Worm (Caenorhabditis elegans) whole organism, L3 larva: ENCODE results near the gene ZK632.11.

ENCODE experiments used
- R02D3.7 ChIP-seq: fragments of 150-350 bp; optimal IDR thresholded peaks from 2 replicates; lab custom pipeline; 2014; ENCODE audit warnings: missing biosample characterization, missing genetic modification characterization
- ZK546.5 ChIP-seq: sonication (generic microtip); optimal IDR thresholded peaks from 2 replicates; lab custom pipeline; 2017; ENCODE audit warnings: missing biosample characterization, missing genetic modification characterization
- ama-1 ChIP-seq: fragments of 150-350 bp; optimal IDR thresholded peaks from 2 replicates; lab custom pipeline; 2018
- ceh-16 ChIP-seq: sonication (generic microtip); optimal IDR thresholded peaks from 2 replicates; lab custom pipeline; 2017; ENCODE audit warnings: missing biosample characterization, missing genetic modification characterization
- ceh-28 ChIP-seq: fragments of 150-350 bp; optimal IDR thresholded peaks from 2 replicates; lab custom pipeline; 2014; ENCODE audit warnings: missing biosample characterization, missing genetic modification reagents, missing genetic modification characterization
- daf-12 ChIP-seq: fragments of 150-350 bp; optimal IDR thresholded peaks from 2 replicates; lab custom pipeline; 2014; ENCODE audit warnings: missing biosample characterization, missing genetic modification reagents, missing genetic modification characterization
- egl-27 ChIP-seq: sonication (generic microtip); optimal IDR thresholded peaks from 4 replicates; lab custom pipeline; 2017; ENCODE audit warnings: missing biosample characterization, missing genetic modification reagents, missing genetic modification characterization
- egl-5 ChIP-seq: fragments of 150-350 bp; optimal IDR thresholded peaks from 2 replicates; lab custom pipeline; 2017; ENCODE audit warnings: missing biosample characterization, missing genetic modification reagents, missing genetic modification characterization, inconsistent platforms
- elt-1 ChIP-seq: fragments of 150-350 bp; optimal IDR thresholded peaks from 2 replicates; lab custom pipeline; 2014; ENCODE audit warnings: missing biosample characterization, missing genetic modification characterization
- elt-2 ChIP-seq: sonication (generic microtip); optimal IDR thresholded peaks from 2 replicates; lab custom pipeline; 2016; ENCODE audit warnings: missing genetic modification reagents, mild to moderate bottlenecking, missing genetic modification characterization, missing compliant biosample characterization
- elt-3 ChIP-seq, 3 experiments: fragments of 150-350 bp in 1 of 3; sonication (generic microtip) in 2 of 3; optimal IDR thresholded peaks; 2 replicates in 2 of 3; 4 replicates in 1 of 3; lab custom pipeline; 2014 to 2017; ENCODE audit warnings: missing biosample characterization in 3 of 3, missing genetic modification characterization in 3 of 3
- eor-1 ChIP-seq, 2 experiments: fragments of 150-350 bp; optimal IDR thresholded peaks; 2 replicates each; lab custom pipeline; 2014 to 2018; ENCODE audit warnings: missing biosample characterization in 2 of 2, missing genetic modification characterization in 2 of 2
- fkh-10 ChIP-seq: sonication (generic microtip); optimal IDR thresholded peaks from 2 replicates; lab custom pipeline; 2017; ENCODE audit warnings: missing biosample characterization, missing genetic modification reagents, missing genetic modification characterization
- fos-1 ChIP-seq: fragments of 150-350 bp; optimal IDR thresholded peaks from 2 replicates; lab custom pipeline; 2014; ENCODE audit warnings: missing biosample characterization, missing genetic modification characterization
- hmg-11 ChIP-seq: sonication (generic microtip); optimal IDR thresholded peaks from 2 replicates; lab custom pipeline; 2016; ENCODE audit warnings: missing genetic modification characterization, missing compliant biosample characterization
- jun-1 ChIP-seq: fragments of 150-350 bp; optimal IDR thresholded peaks from 2 replicates; lab custom pipeline; 2014; ENCODE audit warnings: missing biosample characterization, missing genetic modification reagents, missing genetic modification characterization
- lin-15B ChIP-seq: fragments of 150-350 bp; optimal IDR thresholded peaks from 2 replicates; lab custom pipeline; 2014; ENCODE audit warnings: missing biosample characterization, missing genetic modification characterization
- lin-39 ChIP-seq: fragments of 150-350 bp; optimal IDR thresholded peaks from 2 replicates; lab custom pipeline; 2018; ENCODE audit warnings: missing biosample characterization, missing genetic modification reagents, missing genetic modification characterization
- lsy-12 ChIP-seq: sonication (generic microtip); optimal IDR thresholded peaks from 2 replicates; lab custom pipeline; 2016; ENCODE audit warnings: mild to moderate bottlenecking, missing genetic modification characterization, missing compliant biosample characterization
- mdl-1 ChIP-seq: fragments of 150-350 bp; optimal IDR thresholded peaks from 2 replicates; lab custom pipeline; 2014; ENCODE audit warnings: missing biosample characterization, missing genetic modification characterization
- mml-1 ChIP-seq: fragments of 150-350 bp; sonication (generic microtip); optimal IDR thresholded peaks from 3 replicates; lab custom pipeline; 2014; ENCODE audit warnings: missing biosample characterization, missing genetic modification characterization
- nfya-1 ChIP-seq: sonication (generic microtip); optimal IDR thresholded peaks from 2 replicates; lab custom pipeline; 2017; ENCODE audit warnings: missing genetic modification characterization, mild to moderate bottlenecking, missing compliant biosample characterization, antibody characterized with exemption, moderate library complexity; ENCODE audit not compliant: insufficient read depth
- nhr-11 ChIP-seq: fragments of 150-350 bp; optimal IDR thresholded peaks from 2 replicates; lab custom pipeline; 2014; ENCODE audit warnings: missing biosample characterization, missing genetic modification characterization
- nhr-12 ChIP-seq: fragments of 150-350 bp; optimal IDR thresholded peaks from 2 replicates; lab custom pipeline; 2014; ENCODE audit warnings: missing biosample characterization, missing genetic modification characterization
- nhr-23 ChIP-seq: fragments of 150-350 bp; optimal IDR thresholded peaks from 2 replicates; lab custom pipeline; 2014; ENCODE audit warnings: missing biosample characterization, missing genetic modification reagents, missing genetic modification characterization
- nhr-237 ChIP-seq: fragments of 150-350 bp; optimal IDR thresholded peaks from 2 replicates; lab custom pipeline; 2014; ENCODE audit warnings: missing biosample characterization, missing genetic modification characterization
- nhr-28 ChIP-seq: fragments of 150-350 bp; optimal IDR thresholded peaks from 2 replicates; lab custom pipeline; 2014; ENCODE audit warnings: missing biosample characterization, missing genetic modification characterization
- nhr-43 ChIP-seq: sonication (generic microtip); optimal IDR thresholded peaks from 2 replicates; lab custom pipeline; 2016; ENCODE audit warnings: mild to moderate bottlenecking, missing genetic modification characterization, missing compliant biosample characterization; ENCODE audit not compliant: poor library complexity, severe bottlenecking
- nhr-67 ChIP-seq: fragments of 150-350 bp; optimal IDR thresholded peaks from 2 replicates; lab custom pipeline; 2014; ENCODE audit warnings: missing biosample characterization, missing genetic modification characterization
- nhr-76 ChIP-seq: fragments of 150-350 bp; sonication (generic microtip); optimal IDR thresholded peaks from 5 replicates; lab custom pipeline; 2014; ENCODE audit warnings: missing biosample characterization, missing genetic modification characterization
- pha-4 ChIP-seq: fragments of 150-350 bp; optimal IDR thresholded peaks from 2 replicates; lab custom pipeline; 2014; ENCODE audit warnings: missing biosample characterization, missing genetic modification reagents, missing genetic modification characterization
- pqm-1 ChIP-seq: fragments of 150-350 bp; optimal IDR thresholded peaks from 2 replicates; lab custom pipeline; 2017; ENCODE audit warnings: missing biosample characterization, missing genetic modification characterization, inconsistent platforms
- sea-2 ChIP-seq: fragments of 150-350 bp; sonication (generic microtip); optimal IDR thresholded peaks from 4 replicates; lab custom pipeline; 2014; ENCODE audit warnings: missing biosample characterization, missing genetic modification reagents, missing genetic modification characterization
- skn-1 ChIP-seq: fragments of 150-350 bp; optimal IDR thresholded peaks from 2 replicates; lab custom pipeline; 2014; ENCODE audit warnings: missing biosample characterization, missing genetic modification characterization
- snpc-4 ChIP-seq: fragments of 150-350 bp; optimal IDR thresholded peaks from 2 replicates; lab custom pipeline; 2014; ENCODE audit warnings: missing biosample characterization, missing genetic modification characterization
- tbx-2 ChIP-seq: sonication (generic microtip); optimal IDR thresholded peaks from 2 replicates; lab custom pipeline; 2016; ENCODE audit warnings: mild to moderate bottlenecking, missing genetic modification characterization, missing compliant biosample characterization
- unc-39 ChIP-seq: sonication (generic microtip); optimal IDR thresholded peaks from 4 replicates; lab custom pipeline; 2017; ENCODE audit warnings: missing biosample characterization, missing genetic modification characterization
- unc-62 ChIP-seq: fragments of 150-350 bp; sonication (generic microtip); optimal IDR thresholded peaks from 4 replicates; lab custom pipeline; 2014; ENCODE audit warnings: missing biosample characterization, missing genetic modification reagents, missing genetic modification characterization
- zag-1 ChIP-seq: fragments of 150-350 bp; optimal IDR thresholded peaks from 2 replicates; lab custom pipeline; 2014; ENCODE audit warnings: missing biosample characterization, missing genetic modification characterization
- ztf-11 ChIP-seq: fragments of 150-350 bp; optimal IDR thresholded peaks from 2 replicates; lab custom pipeline; 2014; ENCODE audit warnings: missing biosample characterization, missing genetic modification characterization
- ztf-4 ChIP-seq: fragments of 150-350 bp; optimal IDR thresholded peaks from 2 replicates; lab custom pipeline; 2014; ENCODE audit warnings: missing biosample characterization, missing genetic modification characterization

Gene ZK632.11

ce11 chrIII:9827163-9827951 is at the start of gene ZK632.11, which contains the start of gene ZK632.10:
Gene ZK632.11 (plus strand): TSS chrIII:9827915.
Gene ZK632.10 (minus strand): TSS chrIII:9827722.
- TF ChIP-seq hmg-11 (tag; lab: Kevin White, UChicago), result peak; percentile 41
- TF ChIP-seq ceh-28, result peak; percentile 50
- TF ChIP-seq skn-1 (tag; lab: Kevin White, UChicago), result peak; percentile 13
- TF ChIP-seq pqm-1 (tag; lab: Kevin White, UChicago), result peak; percentile 11
- peak; percentile 91 for TF ChIP-seq nfya-1 (tag; lab: Kevin White, UChicago)
- no peak for TF ChIP-seq ama-1 (lab: Kevin White, UChicago)
- TF ChIP-seq snpc-4, result peak; percentile 45
- no peak for TF ChIP-seq egl-27 (tag; lab: Kevin White, UChicago)
- peak; percentile 34 for TF ChIP-seq nhr-23 (tag; lab: Kevin White, UChicago)
- peak; percentile 15 for TF ChIP-seq lin-39 (tag; lab: Kevin White, UChicago)
- peak; percentile 23 for TF ChIP-seq elt-2 (tag; lab: Kevin White, UChicago)
- peak; percentile 57 for TF ChIP-seq lin-15B (tag; lab: Kevin White, UChicago)
- no peak for TF ChIP-seq mml-1 (tag; lab: Kevin White, UChicago)
- TF ChIP-seq jun-1 (tag; lab: Kevin White, UChicago), result no peak
- no peak for TF ChIP-seq elt-3 (tag; optimal IDR thresholded peaks at IDR 0.05; lab: Kevin White, UChicago)
- no peak for TF ChIP-seq lsy-12 (tag; lab: Kevin White, UChicago)
- TF ChIP-seq egl-5 (tag; lab: Kevin White, UChicago), result peak; percentile 1
- TF ChIP-seq mdl-1 (tag; lab: Kevin White, UChicago), result no peak
- TF ChIP-seq nhr-76 (tag; lab: Kevin White, UChicago), result no peak
- peak; percentile 99 for TF ChIP-seq pha-4 (tag; lab: Kevin White, UChicago)
- no peak for TF ChIP-seq ztf-4 (tag; lab: Kevin White, UChicago)
- TF ChIP-seq, all 47 proteins: peak for 12

ce11 chrIII:9779080-9779479 is 48.6 kb upstream of the ZK632.11 start:
- no peak for TF ChIP-seq elt-2 (tag; lab: Kevin White, UChicago)
- TF ChIP-seq elt-1 (tag; lab: Kevin White, UChicago), result no peak
- TF ChIP-seq zag-1 (tag; lab: Kevin White, UChicago), result no peak
- TF ChIP-seq, all 47 proteins: peak for 0

- TF ChIP-seq eor-1 (tag; optimal IDR thresholded peaks at IDR 0.05; lab: Kevin White, UChicago) (no peak), lin-15B (tag; lab: Kevin White, UChicago) (no peak), mdl-1 (tag; lab: Kevin White, UChicago) (no peak), ztf-11 (no peak), nhr-43 (no peak), egl-27 (tag; lab: Kevin White, UChicago) (no peak), egl-5 (tag; lab: Kevin White, UChicago) (no peak), fos-1 (tag; lab: Kevin White, UChicago) (no peak), hmg-11 (tag; lab: Kevin White, UChicago) (no peak), R02D3.7 (tag; lab: Kevin White, UChicago) (no peak), ama-1 (lab: Kevin White, UChicago) (no peak)
These were observed 47.5 kb upstream of the ZK632.11 start, which contains the start of gene sqv-3 for ce11 chrIII:9780254-9780653. Gene sqv-3 (minus strand): TSS chrIII:9780354.

- TF ChIP-seq nhr-43 (peak; percentile 58), unc-62 (peak; percentile 63), elt-1 (tag; lab: Kevin White, UChicago) (no peak), egl-5 (tag; lab: Kevin White, UChicago) (peak; percentile 46), nhr-28 (no peak), pha-4 (tag; lab: Kevin White, UChicago) (peak; percentile 92), eor-1 (tag; optimal IDR thresholded peaks at IDR 0.05; lab: Kevin White, UChicago) (no peak), nhr-12 (no peak), mdl-1 (tag; lab: Kevin White, UChicago) (no peak), nhr-237 (tag; lab: Kevin White, UChicago) (no peak), ztf-11 (no peak), ceh-28 (peak; percentile 66), nhr-23 (tag; lab: Kevin White, UChicago) (peak; percentile 73), ama-1 (lab: Kevin White, UChicago) (peak; percentile 74), nhr-11 (tag; lab: Kevin White, UChicago) (no peak), unc-39 (tag; lab: Kevin White, UChicago) (no peak), hmg-11 (tag; lab: Kevin White, UChicago) (peak; percentile 57), ceh-16 (no peak), egl-27 (tag; lab: Kevin White, UChicago) (no peak), ztf-4 (tag; lab: Kevin White, UChicago) (peak; percentile 52), jun-1 (tag; lab: Kevin White, UChicago) (peak; percentile 90), ZK546.5 (tag; lab: Kevin White, UChicago) (peak; percentile 3), daf-12 (tag; lab: Kevin White, UChicago) (no peak), sea-2 (GFP tag; lab: Kevin White, UChicago) (no peak), nhr-67 (no peak), tbx-2 (tag; lab: Kevin White, UChicago) (no peak), mml-1 (tag; lab: Kevin White, UChicago) (no peak), fkh-10 (GFP tag; lab: Kevin White, UChicago) (peak; percentile 16), lin-15B (tag; lab: Kevin White, UChicago) (peak; percentile 98)
These were observed 46.9 kb upstream of the ZK632.11 start, which contains the start of gene vha-1 for ce11 chrIII:9780665-9781304. Gene vha-1 (plus strand): TSS chrIII:9781254.
